Fruit fly (Drosophila melanogaster) whole organism, embryonic: Measurements from ENCODE around the gene PRL-1.
A peak's percentile ranks its signal among the peaks of the same experiment; 100 is the strongest.

Source experiments
- Awh ChIP-seq: fragments of 200-800 bp; sonication (Bioruptor generic); IDR thresholded peaks from 2 replicates; pipeline ENCODE4, ENCODE4 v1.3.6; 2022; ENCODE audit warnings: missing biosample characterization, missing genetic modification characterization
- Bdp1 ChIP-seq: fragments of 200-800 bp; sonication (Bioruptor generic); optimal IDR thresholded peaks from 3 replicates; lab custom pipeline; 2016; ENCODE audit warnings: missing biosample characterization, missing genetic modification characterization
- Bgb ChIP-seq: fragments of 200-800 bp; sonication (Bioruptor generic); IDR thresholded peaks from 2 replicates; pipeline ENCODE4 v1.3.6; 2022; ENCODE audit warnings: missing biosample characterization, missing genetic modification characterization; ENCODE audit not compliant: partially characterized antibody
- BtbVII ChIP-seq: fragments of 200-800 bp; sonication (Bioruptor generic); optimal IDR thresholded peaks from 3 replicates; lab custom pipeline; 2017; ENCODE audit warnings: missing biosample characterization, mild to moderate bottlenecking, missing genetic modification characterization
- CG10366 ChIP-seq: fragments of 200-800 bp; sonication (Bioruptor generic); IDR thresholded peaks from 2 replicates; pipeline ENCODE4 v1.3.6; 2022; ENCODE audit warnings: missing biosample characterization, missing genetic modification characterization
- CG10543 ChIP-seq: fragments of 200-800 bp; sonication (Bioruptor generic); optimal IDR thresholded peaks from 3 replicates; lab custom pipeline; 2017; ENCODE audit warnings: missing biosample characterization, mild to moderate bottlenecking, missing genetic modification characterization, moderate library complexity
- CG12219 ChIP-seq: fragments of 200-800 bp; sonication (Bioruptor generic); optimal IDR thresholded peaks from 3 replicates; lab custom pipeline; 2018; ENCODE audit warnings: missing biosample characterization, mild to moderate bottlenecking, missing genetic modification characterization
- CG12659 ChIP-seq: fragments of 200-800 bp; sonication (Bioruptor generic); optimal IDR thresholded peaks from 3 replicates; lab custom pipeline; 2017; ENCODE audit warnings: mild to moderate bottlenecking, missing biosample characterization, missing genetic modification reagents, missing genetic modification characterization
- CG14050 ChIP-seq: fragments of 200-800 bp; sonication (Bioruptor generic); IDR thresholded peaks from 3 replicates; pipeline ENCODE4 v1.3.6; 2022; ENCODE audit warnings: missing biosample characterization, missing genetic modification characterization
- CG1602 ChIP-seq: fragments of 200-800 bp; sonication (Bioruptor generic); optimal IDR thresholded peaks from 3 replicates; lab custom pipeline; 2016; ENCODE audit warnings: missing biosample characterization, missing genetic modification characterization
- CG17359 ChIP-seq: fragments of 200-800 bp; sonication (Bioruptor generic); optimal IDR thresholded peaks from 3 replicates; lab custom pipeline; 2018; ENCODE audit warnings: missing biosample characterization, mild to moderate bottlenecking, missing genetic modification characterization, moderate library complexity
- CG2120 ChIP-seq: fragments of 200-800 bp; sonication (Bioruptor generic); optimal IDR thresholded peaks from 3 replicates; lab custom pipeline; 2016; ENCODE audit warnings: missing biosample characterization, missing genetic modification characterization
- CG5180 ChIP-seq: fragments of 200-800 bp; sonication (Bioruptor generic); optimal IDR thresholded peaks from 3 replicates; lab custom pipeline; 2017; ENCODE audit warnings: missing biosample characterization, missing genetic modification characterization, mild to moderate bottlenecking, moderate library complexity, missing genetic modification reagents
- CG8281 ChIP-seq: fragments of 200-800 bp; sonication (Bioruptor generic); optimal IDR thresholded peaks from 2 replicates; lab custom pipeline; 2018; ENCODE audit warnings: missing biosample characterization, mild to moderate bottlenecking, missing genetic modification characterization, moderate library complexity
- Camta ChIP-seq: fragments of 200-800 bp; sonication (Bioruptor generic); optimal IDR thresholded peaks from 2 replicates; lab custom pipeline; 2016; ENCODE audit warnings: missing biosample characterization, missing genetic modification characterization
- CkIIα-i1 ChIP-seq: fragments of 200-800 bp; sonication (Bioruptor generic); IDR thresholded peaks from 2 replicates; pipeline ENCODE4 v1.3.6; 2022; ENCODE audit warnings: missing biosample characterization, missing genetic modification characterization
- D19B ChIP-seq: fragments of 200-800 bp; sonication (Bioruptor generic); optimal IDR thresholded peaks from 2 replicates; lab custom pipeline; 2017; ENCODE audit warnings: missing biosample characterization, mild to moderate bottlenecking, missing genetic modification characterization
- Dfd ChIP-seq, 2 experiments: fragments of >200 bp; optimal IDR thresholded peaks; 2 replicates each; lab custom pipeline; 2017; ENCODE audit warnings: missing biosample characterization in 2 of 2, missing genetic modification characterization in 2 of 2
- HLH4C ChIP-seq: fragments of 200-800 bp; sonication (Bioruptor generic); IDR thresholded peaks from 3 replicates; pipeline ENCODE4 v1.3.6; 2022; ENCODE audit warnings: missing biosample characterization, missing genetic modification characterization; ENCODE audit not compliant: partially characterized antibody
- Jarid2 ChIP-seq: fragments of 200-800 bp; sonication (Bioruptor generic); optimal IDR thresholded peaks from 3 replicates; lab custom pipeline; 2017; ENCODE audit warnings: mild to moderate bottlenecking, missing biosample characterization, missing genetic modification reagents, missing genetic modification characterization
- Max ChIP-seq: fragments of 200-800 bp; sonication (Bioruptor generic); optimal IDR thresholded peaks from 2 replicates; lab custom pipeline; 2016; ENCODE audit warnings: missing biosample characterization, mild to moderate bottlenecking, missing genetic modification characterization
- Med ChIP-seq: fragments of 200-800 bp; sonication (Bioruptor generic); peaks from one replicate; lab custom pipeline; 2016; ENCODE audit warnings: missing biosample characterization, missing genetic modification characterization, mild to moderate bottlenecking, inconsistent platforms, moderate library complexity
- Nf-YC ChIP-seq: fragments of 200-800 bp; optimal IDR thresholded peaks from 3 replicates; lab custom pipeline; 2019; ENCODE audit warnings: missing biosample characterization, mild to moderate bottlenecking, missing genetic modification characterization, moderate library complexity
- Pdp1 ChIP-seq, 2 experiments: fragments of 200-800 bp; sonication (Bioruptor generic); optimal IDR thresholded peaks; 3 replicates each; lab custom pipeline; 2016; ENCODE audit warnings: missing biosample characterization in 2 of 2, missing genetic modification characterization in 2 of 2, mild to moderate bottlenecking in 1 of 2, moderate library complexity in 1 of 2
- Rfx ChIP-seq: fragments of 200-800 bp; sonication (Bioruptor generic); IDR thresholded peaks from 2 replicates; pipeline ENCODE4 v1.3.6; 2022; ENCODE audit warnings: missing biosample characterization, missing genetic modification characterization
- Sox102F ChIP-seq: fragments of 200-800 bp; sonication (Bioruptor generic); optimal IDR thresholded peaks from 2 replicates; lab custom pipeline; 2018; ENCODE audit warnings: missing biosample characterization, mild to moderate bottlenecking, missing genetic modification characterization, moderate library complexity
- Sry-δ ChIP-seq: fragments of 200-800 bp; sonication (Bioruptor generic); optimal IDR thresholded peaks from 2 replicates; lab custom pipeline; 2016; ENCODE audit warnings: missing biosample characterization, missing genetic modification characterization
- bigmax ChIP-seq: fragments of 200-800 bp; sonication (Bioruptor generic); optimal IDR thresholded peaks from 2 replicates; lab custom pipeline; 2018; ENCODE audit warnings: missing biosample characterization, mild to moderate bottlenecking, missing genetic modification characterization
- ci ChIP-seq: fragments of 200-800 bp; sonication (Bioruptor generic); IDR thresholded peaks from 3 replicates; pipeline ENCODE4 v1.3.6; 2022; ENCODE audit warnings: missing biosample characterization, missing genetic modification characterization
- crp ChIP-seq, 2 experiments: fragments of 200-800 bp; sonication (Bioruptor generic); optimal IDR thresholded peaks; 2 replicates in 1 of 2; 3 replicates in 1 of 2; lab custom pipeline; 2017; ENCODE audit warnings: missing biosample characterization in 2 of 2, missing genetic modification characterization in 2 of 2, mild to moderate bottlenecking in 1 of 2, moderate library complexity in 1 of 2
- dpn ChIP-seq, 2 experiments: fragments of 200-800 bp; sonication (Bioruptor generic); optimal IDR thresholded peaks; 3 replicates each; lab custom pipeline; 2016; ENCODE audit warnings: missing biosample characterization in 2 of 2, missing genetic modification characterization in 2 of 2
- fd3F ChIP-seq: fragments of 200-800 bp; sonication (Bioruptor generic); optimal IDR thresholded peaks from 2 replicates; lab custom pipeline; 2018; ENCODE audit warnings: missing biosample characterization, mild to moderate bottlenecking, missing genetic modification characterization, moderate library complexity
- odd ChIP-seq: fragments of 200-800 bp; sonication (Bioruptor generic); optimal IDR thresholded peaks from 2 replicates; lab custom pipeline; 2017; ENCODE audit warnings: missing biosample characterization, mild to moderate bottlenecking, missing genetic modification characterization
- pum ChIP-seq: fragments of 200-800 bp; sonication (Bioruptor generic); optimal IDR thresholded peaks from 2 replicates; lab custom pipeline; 2016; ENCODE audit warnings: missing biosample characterization, missing genetic modification characterization
- sd ChIP-seq: fragments of 200-800 bp; sonication (Bioruptor generic); optimal IDR thresholded peaks from 3 replicates; lab custom pipeline; 2018; ENCODE audit warnings: missing biosample characterization, mild to moderate bottlenecking, missing genetic modification characterization, moderate library complexity
- tio ChIP-seq: fragments of 200-800 bp; sonication (Bioruptor generic); optimal IDR thresholded peaks from 2 replicates; lab custom pipeline; 2017; ENCODE audit warnings: missing biosample characterization, missing genetic modification characterization, inconsistent platforms

Gene PRL-1

DNA sequence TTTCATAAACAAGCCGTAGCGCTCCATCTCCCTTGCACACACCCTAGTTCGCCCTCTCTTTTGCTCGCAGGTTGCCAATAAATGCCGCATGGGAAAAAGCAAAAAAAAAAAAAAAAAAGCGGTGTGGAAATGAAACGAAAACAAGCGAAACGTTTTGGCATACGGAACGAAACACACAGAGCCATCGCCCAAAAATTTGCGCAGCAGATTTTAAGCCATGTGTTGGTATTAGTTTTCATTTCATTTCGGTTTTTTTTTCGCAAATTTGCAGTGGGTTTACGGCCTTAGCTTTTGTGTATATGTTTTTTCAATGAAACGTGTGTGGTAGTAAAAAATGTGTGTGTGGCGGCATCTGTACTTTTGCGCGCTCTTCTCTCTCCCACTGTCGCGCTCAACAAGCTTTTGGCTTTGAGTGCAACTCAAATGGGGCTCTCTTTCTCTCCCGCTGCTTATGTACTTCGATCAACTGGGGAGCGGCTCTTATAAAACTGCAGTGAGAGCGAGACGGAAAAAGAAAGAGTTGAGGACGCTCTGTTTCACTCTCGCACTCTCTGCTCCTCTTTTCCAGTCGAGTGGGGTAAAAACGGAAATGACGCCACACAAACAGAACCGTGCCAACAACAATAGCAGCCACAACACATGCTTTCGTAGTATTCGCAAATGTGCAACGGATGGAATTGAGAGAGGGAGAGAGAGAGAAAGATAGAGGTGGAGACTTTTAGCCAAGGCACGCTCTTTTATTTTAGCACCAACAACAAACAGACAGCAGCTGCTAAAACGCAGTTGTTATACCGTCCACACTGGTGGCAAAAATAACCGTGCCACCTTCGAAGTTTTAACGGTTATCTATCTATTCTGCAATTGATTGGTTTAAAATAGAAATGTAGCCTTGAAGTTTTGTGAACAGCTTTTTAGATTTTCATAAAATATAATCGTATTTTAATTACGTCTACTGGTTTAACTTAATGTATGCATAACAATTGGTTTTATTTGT, 27.2 kb upstream of the PRL-1 start (continued):
- peak; percentile 17 for TF ChIP-seq Sry-δ (GFP tag; lab: Kevin White, UChicago)
- TF ChIP-seq CG8281 (tag; lab: Kevin White, UChicago) = peak; percentile 40
- peak; percentile 27 for TF ChIP-seq CG5180 (GFP tag; lab: Kevin White, UChicago)
- peak; percentile 34 for TF ChIP-seq Camta (GFP tag; lab: Kevin White, UChicago)
- TF ChIP-seq Max = peak; percentile 21
- TF ChIP-seq CkIIα-i1 = no peak
- TF ChIP-seq bigmax = peak; percentile 44
- TF ChIP-seq CG2120 (GFP tag; lab: Kevin White, UChicago) = peak; percentile 61
- peak; percentile 56 to 63 for TF ChIP-seq dpn (GFP tag; optimal IDR thresholded peaks at IDR 0.05; lab: Kevin White, UChicago)
- no peak for TF ChIP-seq Rfx (GFP tag; lab: Robert Waterston, UW)
- peak; percentile 46 for TF ChIP-seq D19B
- peak; percentile 1 for TF ChIP-seq Nf-YC (tag; lab: Kevin White, UChicago)
- peak; percentile 54 for TF ChIP-seq CG17359
- no peak for TF ChIP-seq Bdp1 (GFP tag; lab: Kevin White, UChicago)
- TF ChIP-seq HLH4C (GFP tag; lab: Robert Waterston, UW) = no peak
- no peak for TF ChIP-seq CG1602 (GFP tag; lab: Kevin White, UChicago)
- TF ChIP-seq fd3F (GFP tag; lab: Kevin White, UChicago) = no peak
- no peak for TF ChIP-seq Bgb
- no peak for TF ChIP-seq Dfd (GFP tag; optimal IDR thresholded peaks at IDR 0.05; lab: Kevin White, UChicago)
- peak; percentile 36 for TF ChIP-seq CG10543 (GFP tag; lab: Kevin White, UChicago)
- peak; percentile 47 for TF ChIP-seq CG12659
- TF ChIP-seq odd (GFP tag; lab: Kevin White, UChicago) = peak; percentile 56
- no peak for TF ChIP-seq pum (GFP tag; lab: Kevin White, UChicago)
- no peak for TF ChIP-seq CG10366 (GFP tag; lab: Robert Waterston, UW)
- TF ChIP-seq Sox102F (GFP tag; lab: Kevin White, UChicago) = peak; percentile 54
- no peak for TF ChIP-seq Awh (GFP tag; lab: Robert Waterston, UW)
- peak; percentile 30 for TF ChIP-seq Jarid2 (GFP tag; lab: Kevin White, UChicago)
- TF ChIP-seq sd (tag; lab: Kevin White, UChicago) = peak; percentile 41
- peak; percentile 26 for TF ChIP-seq tio (GFP tag; lab: Kevin White, UChicago)
- peak; percentile 47 for TF ChIP-seq CG12219
- no peak for TF ChIP-seq BtbVII (GFP tag; lab: Kevin White, UChicago)
- no peak for TF ChIP-seq CG14050 (GFP tag; lab: Robert Waterston, UW)

DNA sequence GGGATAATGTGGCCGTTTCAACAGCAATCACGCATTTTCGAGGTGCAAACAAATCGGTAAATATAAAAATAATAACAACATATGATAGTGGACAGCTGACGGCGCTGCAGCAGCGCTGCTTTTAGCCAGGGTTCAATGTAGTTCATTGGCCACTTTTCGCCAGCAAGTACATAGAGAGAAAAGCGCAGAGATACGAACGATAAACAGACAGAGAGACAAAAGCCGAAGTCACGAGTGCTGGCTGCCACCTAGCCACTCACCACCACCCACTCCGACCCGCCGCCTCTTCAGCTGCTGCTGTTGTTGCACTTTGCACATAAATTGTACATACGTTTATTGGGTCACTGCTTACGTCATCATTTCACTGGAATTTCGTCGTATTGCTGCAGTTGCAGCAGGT, 25.4 kb upstream of the PRL-1 start:
- TF ChIP-seq ci (GFP tag; lab: Robert Waterston, UW) (peak; percentile 53; the same call in 1 of the 3 replicates), crp (GFP tag; optimal IDR thresholded peaks at IDR 0.05; lab: Kevin White, UChicago) (peak; percentile 9 to 33), Pdp1 (GFP tag; optimal IDR thresholded peaks at IDR 0.05; lab: Kevin White, UChicago) (peak in 1 of 2 experiments; percentile 44), Med (GFP tag; lab: Kevin White, UChicago) (peak; percentile 55), CG12659 (no peak), Max (no peak)
